Fruit fly (Drosophila melanogaster): ENCODE data around the gene Coq8.

- no peak for TF ChIP-seq Myc (optimal IDR thresholded peaks at IDR 0.05)
- no peak for TF ChIP-seq Sin3A (optimal IDR thresholded peaks at IDR 0.05)
- no peak for TF ChIP-seq h (optimal IDR thresholded peaks at IDR 0.05)
Observed at dm6 chrX:12898569-12898968, 2.3 kb downstream of the Coq8 start, which contains the start of gene CG32650.
